Worm (Caenorhabditis elegans): Measurements from ENCODE around the gene gex-5.
"Not testable (repeated sequence)": the region's sequence is repeated elsewhere in the genome, so short reads cannot be mapped to it uniquely, and the experiment has no call there.

The gex-5 gene

ce11 chrIII:4785714-4786113 lies 3.9 kb upstream of the gex-5 start, which contains the start of gene mel-28:
Gene mel-28 (plus strand): TSS chrIII:4786080.
- TF ChIP-seq unc-62 (GFP tag; optimal IDR thresholded peaks at IDR 0.05), result no peak

DNA sequence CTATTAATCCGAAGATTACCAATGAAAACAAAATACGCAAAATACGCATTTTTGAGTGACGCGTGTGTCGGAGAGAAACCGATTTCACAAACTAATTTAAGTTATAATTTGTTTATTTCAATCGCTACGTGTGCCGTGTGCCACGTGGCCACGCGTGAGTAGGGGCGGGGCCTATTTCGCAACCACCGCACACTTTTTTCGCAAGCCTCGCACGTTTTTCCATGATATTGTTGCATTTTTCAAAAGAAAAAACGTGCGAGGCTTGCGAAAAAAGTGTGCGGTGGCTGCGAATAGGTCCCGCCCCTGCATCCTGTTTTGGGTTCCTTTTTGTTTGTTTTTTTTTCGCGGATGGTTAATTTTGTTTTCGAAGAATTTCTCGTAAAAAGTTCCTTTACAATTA lies 3.3 kb upstream of the gex-5 start, which contains the start of gene enu-3.2:
Gene enu-3.2, minus strand, starts transcription at position 105 of the 400 bp plus-strand sequence.
- not testable (repeated sequence) for TF ChIP-seq unc-62 (GFP tag; optimal IDR thresholded peaks at IDR 0.05)

- no peak for TF ChIP-seq unc-62 (GFP tag; optimal IDR thresholded peaks at IDR 0.05)
These were observed 1.9 kb downstream of the gex-5 start, which contains the start of gene B0393.9 for ce11 chrIII:4779855-4780254. Gene B0393.9 (minus strand): TSS chrIII:4780157.

- no peak for TF ChIP-seq unc-62 (GFP tag; optimal IDR thresholded peaks at IDR 0.05)
These were observed 3.8 kb downstream of the gex-5 start, which contains the start of gene B0393.7 for ce11 chrIII:4778003-4778402. Gene B0393.7 (minus strand): TSS chrIII:4778103.

ce11 chrIII:4767869-4768645 lies 13.7 kb downstream of the gex-5 start:
- TF ChIP-seq unc-62 (GFP tag; optimal IDR thresholded peaks at IDR 0.05), result no peak

DNA sequence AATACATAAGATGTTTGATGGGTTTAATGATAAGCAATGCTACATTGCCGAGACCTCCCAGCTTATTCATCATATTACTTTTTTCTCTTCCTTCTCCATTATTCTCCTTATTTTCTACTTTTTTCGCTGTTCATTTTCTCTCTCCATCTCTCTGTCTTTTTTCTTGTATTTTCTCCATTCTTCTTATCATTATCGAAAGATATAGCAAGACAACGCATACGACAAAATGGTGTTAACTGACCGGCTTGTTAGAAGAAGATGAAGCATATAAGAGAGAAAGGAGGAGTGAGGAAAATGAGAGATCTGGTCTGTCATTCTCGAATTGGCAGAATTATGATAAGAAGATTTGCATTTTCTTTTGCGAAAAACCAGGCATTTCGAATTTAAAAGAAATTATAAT lies 14.9 kb downstream of the gex-5 start:
- no peak for TF ChIP-seq unc-62 (GFP tag; optimal IDR thresholded peaks at IDR 0.05)

- no peak for TF ChIP-seq unc-62 (GFP tag; optimal IDR thresholded peaks at IDR 0.05)
These were observed 16.3 kb downstream of the gex-5 start, which contains the start of gene B0393.5 for ce11 chrIII:4765474-4765873. Gene B0393.5 (plus strand): TSS chrIII:4765774.

DNA sequence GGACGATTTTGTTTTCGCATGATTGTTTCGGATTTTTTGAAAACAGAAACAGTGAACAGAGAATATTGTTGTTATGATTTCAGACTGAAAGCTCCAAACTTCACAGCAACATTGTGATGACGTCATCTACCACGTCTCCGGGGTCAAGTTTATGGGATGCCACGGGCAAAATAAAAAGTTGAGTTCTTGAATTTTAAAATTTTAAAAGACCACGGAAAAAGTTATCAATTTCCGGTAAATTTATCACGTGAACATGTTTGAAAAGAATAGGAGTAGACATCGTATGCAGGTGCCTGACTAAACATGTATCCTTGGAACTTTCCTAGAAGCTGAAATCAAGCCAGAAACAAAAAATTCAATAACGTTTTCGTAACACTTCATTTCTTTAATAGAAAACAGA lies 18.3 kb downstream of the gex-5 start, which contains the start of gene B0393.4:
Gene B0393.4, minus strand, starts transcription at position 101 of the 400 bp plus-strand sequence.
- no peak for TF ChIP-seq unc-62 (GFP tag; optimal IDR thresholded peaks at IDR 0.05)

- no peak for TF ChIP-seq unc-62 (GFP tag; optimal IDR thresholded peaks at IDR 0.05)
These were observed 18.9 kb downstream of the gex-5 start for ce11 chrIII:4762846-4763245.

- no peak for TF ChIP-seq unc-62 (GFP tag; optimal IDR thresholded peaks at IDR 0.05)
These were observed 24.8 kb downstream of the gex-5 start, which contains the start of gene fbxl-2 for ce11 chrIII:4756983-4757382. Gene fbxl-2 (plus strand): TSS chrIII:4757260.

- no peak for TF ChIP-seq unc-62 (GFP tag; optimal IDR thresholded peaks at IDR 0.05)
These were observed 27.7 kb downstream of the gex-5 start, which contains the start of the genes rps-0 and rbg-3 for ce11 chrIII:4754001-4754561. Gene rps-0 (minus strand): TSS chrIII:4754051. Gene rbg-3 (plus strand): TSS chrIII:4754424.

- no peak for TF ChIP-seq unc-62 (GFP tag; optimal IDR thresholded peaks at IDR 0.05)
These were observed 33.1 kb downstream of the gex-5 start for ce11 chrIII:4748666-4749065.

ce11 chrIII:4748109-4748508 lies 33.7 kb downstream of the gex-5 start, which contains the start of gene col-89:
Gene col-89 (plus strand): TSS chrIII:4748127.
- no peak for TF ChIP-seq unc-62 (GFP tag; optimal IDR thresholded peaks at IDR 0.05)

ce11 chrIII:4745934-4746333 lies 35.9 kb downstream of the gex-5 start, which contains the start of gene F17C8.6:
Gene F17C8.6 (minus strand): TSS chrIII:4746034.
- no peak for TF ChIP-seq unc-62 (GFP tag; optimal IDR thresholded peaks at IDR 0.05)

ce11 chrIII:4742620-4743019 lies 39.2 kb downstream of the gex-5 start, which contains the start of gene twk-6:
Gene twk-6 (plus strand): TSS chrIII:4742920.
- TF ChIP-seq unc-62 (GFP tag; optimal IDR thresholded peaks at IDR 0.05), result not testable (repeated sequence)

DNA sequence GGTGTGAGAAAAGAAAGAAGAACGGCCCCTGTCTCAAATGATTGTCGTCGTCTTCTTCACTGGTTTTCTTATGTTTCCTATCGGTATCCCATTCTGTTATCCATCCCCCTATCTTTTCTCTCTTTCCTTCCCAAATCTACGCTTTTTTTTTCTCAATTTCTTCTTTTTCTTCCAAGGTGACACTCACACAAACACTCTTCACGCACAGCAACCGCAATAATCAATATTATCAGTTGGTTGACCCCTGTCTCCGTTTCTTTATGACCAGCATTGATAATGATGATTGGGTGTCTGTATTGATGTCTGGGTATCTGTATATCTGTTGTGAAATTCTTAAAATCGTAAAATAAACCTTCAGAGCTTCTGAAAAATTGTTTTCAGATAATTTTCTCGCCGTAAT lies 41.0 kb downstream of the gex-5 start:
- no peak for TF ChIP-seq unc-62 (GFP tag; optimal IDR thresholded peaks at IDR 0.05)
